Worm (Caenorhabditis elegans) whole organism, L1 larva: Measurements from ENCODE around the gene K08B12.1.

Experiments
- C16A3.4 ChIP-seq: fragments of 150-350 bp; optimal IDR thresholded peaks from 2 replicates; lab custom pipeline; 2014; ENCODE audit warnings: missing biosample characterization, missing genetic modification characterization
- C34B4.2 ChIP-seq: sonication (generic microtip); optimal IDR thresholded peaks from 2 replicates; lab custom pipeline; 2017; ENCODE audit warnings: mild to moderate bottlenecking, missing genetic modification characterization, missing compliant biosample characterization
- aha-1 ChIP-seq: fragments of 150-350 bp; optimal IDR thresholded peaks from 2 replicates; lab custom pipeline; 2014; ENCODE audit warnings: missing biosample characterization, missing genetic modification characterization
- alr-1 ChIP-seq: fragments of 200-800 bp; sonication (Bioruptor generic); optimal IDR thresholded peaks from 2 replicates; lab custom pipeline; 2018; ENCODE audit warnings: borderline replicate concordance, mild to moderate bottlenecking, missing genetic modification characterization, missing compliant biosample characterization
- ama-1 ChIP-seq: fragments of 150-350 bp; optimal IDR thresholded peaks from 2 replicates; lab custom pipeline; 2014
- blmp-1 ChIP-seq: fragments of 150-350 bp; optimal IDR thresholded peaks from 2 replicates; lab custom pipeline; 2014; ENCODE audit warnings: missing biosample characterization, missing genetic modification characterization
- ceh-63 ChIP-seq: fragments of 200-800 bp; sonication (Bioruptor generic); optimal IDR thresholded peaks from 2 replicates; lab custom pipeline; 2018; ENCODE audit warnings: mild to moderate bottlenecking, missing genetic modification characterization, missing compliant biosample characterization
- ceh-8 ChIP-seq: fragments of 200-800 bp; sonication (Bioruptor generic); optimal IDR thresholded peaks from 2 replicates; lab custom pipeline; 2018; ENCODE audit warnings: mild to moderate bottlenecking, missing genetic modification characterization, moderate library complexity, missing compliant biosample characterization
- ceh-90 ChIP-seq: sonication (generic microtip); optimal IDR thresholded peaks from 2 replicates; lab custom pipeline; 2016; ENCODE audit warnings: missing genetic modification characterization, missing compliant biosample characterization
- dsc-1 ChIP-seq: sonication (generic microtip); optimal IDR thresholded peaks from 2 replicates; lab custom pipeline; 2016; ENCODE audit warnings: mild to moderate bottlenecking, missing genetic modification characterization, missing compliant biosample characterization
- efl-3 ChIP-seq: fragments of 200-800 bp; sonication (Bioruptor generic); optimal IDR thresholded peaks from 2 replicates; lab custom pipeline; 2018; ENCODE audit warnings: mild to moderate bottlenecking, missing genetic modification characterization, missing compliant biosample characterization
- egl-27 ChIP-seq, 2 experiments: fragments of 150-350 bp in 1 of 2; sonication (generic microtip); optimal IDR thresholded peaks; 3 replicates each; lab custom pipeline; 2017 to 2018; ENCODE audit warnings: missing biosample characterization in 2 of 2, missing genetic modification characterization in 2 of 2, missing genetic modification reagents in 2 of 2
- elt-2 ChIP-seq: sonication (generic microtip); optimal IDR thresholded peaks from 2 replicates; lab custom pipeline; 2016; ENCODE audit warnings: missing genetic modification characterization, mild to moderate bottlenecking, inconsistent platforms, missing compliant biosample characterization, missing genetic modification reagents
- elt-3 ChIP-seq, 6 experiments: fragments of 150-350 bp in 1 of 6; sonication (generic microtip); optimal IDR thresholded peaks; 2 replicates each; lab custom pipeline; 2017 to 2018; ENCODE audit warnings: missing biosample characterization in 6 of 6, missing genetic modification characterization in 6 of 6, inconsistent platforms in 1 of 6
- fkh-8 ChIP-seq: sonication (generic microtip); optimal IDR thresholded peaks from 2 replicates; lab custom pipeline; 2016; ENCODE audit warnings: mild to moderate bottlenecking, missing genetic modification characterization, missing compliant biosample characterization
- hlh-17 ChIP-seq: fragments of 200-800 bp; sonication (Bioruptor generic); optimal IDR thresholded peaks from 2 replicates; lab custom pipeline; 2018; ENCODE audit warnings: missing genetic modification characterization, mild to moderate bottlenecking, missing compliant biosample characterization, moderate library complexity, borderline replicate concordance
- hlh-4 ChIP-seq: sonication (generic microtip); optimal IDR thresholded peaks from 2 replicates; lab custom pipeline; 2016; ENCODE audit warnings: mild to moderate bottlenecking, missing genetic modification characterization, missing compliant biosample characterization
- hpl-2 ChIP-seq: fragments of 150-350 bp; optimal IDR thresholded peaks from 2 replicates; lab custom pipeline; 2014; ENCODE audit warnings: missing biosample characterization, missing genetic modification reagents, missing genetic modification characterization
- jun-1 ChIP-seq: fragments of 150-350 bp; optimal IDR thresholded peaks from 2 replicates; lab custom pipeline; 2014; ENCODE audit warnings: missing biosample characterization, missing genetic modification reagents, missing genetic modification characterization
- nhr-11 ChIP-seq: fragments of 150-350 bp; optimal IDR thresholded peaks from 2 replicates; lab custom pipeline; 2014; ENCODE audit warnings: missing biosample characterization, missing genetic modification characterization
- nhr-12 ChIP-seq: sonication (generic microtip); optimal IDR thresholded peaks from 2 replicates; lab custom pipeline; 2017; ENCODE audit warnings: missing biosample characterization, missing genetic modification characterization
- nhr-237 ChIP-seq: fragments of 150-350 bp; optimal IDR thresholded peaks from 2 replicates; lab custom pipeline; 2014; ENCODE audit warnings: missing biosample characterization, missing genetic modification characterization
- nhr-76 ChIP-seq: sonication (generic microtip); optimal IDR thresholded peaks from 2 replicates; lab custom pipeline; 2017; ENCODE audit warnings: missing biosample characterization, missing genetic modification characterization
- nhr-85 ChIP-seq: sonication (generic microtip); peaks from one replicate; lab custom pipeline; 2016; ENCODE audit warnings: missing genetic modification characterization, inconsistent platforms, missing compliant biosample characterization
- nhr-90 ChIP-seq: sonication (generic microtip); optimal IDR thresholded peaks from 2 replicates; lab custom pipeline; 2016; ENCODE audit warnings: mild to moderate bottlenecking, missing genetic modification characterization, missing compliant biosample characterization; ENCODE audit not compliant: poor library complexity
- pag-3 ChIP-seq: sonication (generic microtip); optimal IDR thresholded peaks from 2 replicates; lab custom pipeline; 2017; ENCODE audit warnings: missing genetic modification characterization, mild to moderate bottlenecking, missing compliant biosample characterization, antibody characterized with exemption, borderline replicate concordance; ENCODE audit not compliant: insufficient read depth
- pax-3 ChIP-seq: fragments of 200-800 bp; sonication (Bioruptor generic); optimal IDR thresholded peaks from 2 replicates; lab custom pipeline; 2018; ENCODE audit warnings: mild to moderate bottlenecking, missing genetic modification characterization, moderate library complexity, missing compliant biosample characterization
- pqm-1 ChIP-seq: sonication (generic microtip); optimal IDR thresholded peaks from 3 replicates; lab custom pipeline; 2017; ENCODE audit warnings: missing biosample characterization, missing genetic modification characterization
- rnt-1 ChIP-seq: sonication (generic microtip); optimal IDR thresholded peaks from 2 replicates; lab custom pipeline; 2016; ENCODE audit warnings: mild to moderate bottlenecking, missing genetic modification characterization, moderate library complexity, missing compliant biosample characterization
- skn-1 ChIP-seq: fragments of 150-350 bp; optimal IDR thresholded peaks from 2 replicates; lab custom pipeline; 2014; ENCODE audit warnings: missing biosample characterization, missing genetic modification characterization
- snpc-4 ChIP-seq: fragments of 150-350 bp; optimal IDR thresholded peaks from 2 replicates; lab custom pipeline; 2014; ENCODE audit warnings: missing biosample characterization, missing genetic modification characterization
- snu-23 ChIP-seq: sonication (generic microtip); optimal IDR thresholded peaks from 2 replicates; lab custom pipeline; 2016; ENCODE audit warnings: missing genetic modification characterization, missing compliant biosample characterization
- sox-4 ChIP-seq: sonication (generic microtip); optimal IDR thresholded peaks from 2 replicates; lab custom pipeline; 2016; ENCODE audit warnings: missing genetic modification characterization, missing compliant biosample characterization
- swsn-7 ChIP-seq: sonication (generic microtip); optimal IDR thresholded peaks from 2 replicates; lab custom pipeline; 2016; ENCODE audit warnings: missing genetic modification characterization, missing compliant biosample characterization
- tbx-2 ChIP-seq: sonication (generic microtip); optimal IDR thresholded peaks from 2 replicates; lab custom pipeline; 2016; ENCODE audit warnings: missing genetic modification characterization, missing compliant biosample characterization
- unc-30 ChIP-seq: sonication (generic microtip); optimal IDR thresholded peaks from 2 replicates; lab custom pipeline; 2017; ENCODE audit warnings: missing biosample characterization, missing genetic modification characterization
- unc-62 ChIP-seq: fragments of 150-350 bp; optimal IDR thresholded peaks from 2 replicates; lab custom pipeline; 2014; ENCODE audit warnings: missing biosample characterization, missing genetic modification reagents, missing genetic modification characterization
- unc-98 ChIP-seq: fragments of 200-800 bp; sonication (Bioruptor generic); IDR thresholded peaks from 2 replicates; pipeline ENCODE4 v1.3.6; 2022; ENCODE audit warnings: missing genetic modification characterization, missing compliant biosample characterization
- vab-15 ChIP-seq: sonication (generic microtip); optimal IDR thresholded peaks from 2 replicates; lab custom pipeline; 2017; ENCODE audit warnings: missing genotype, mild to moderate bottlenecking, missing genetic modification characterization, missing compliant biosample characterization
- zip-4 ChIP-seq: fragments of 200-800 bp; sonication (Bioruptor generic); optimal IDR thresholded peaks from 2 replicates; lab custom pipeline; 2018; ENCODE audit warnings: mild to moderate bottlenecking, missing genetic modification characterization, moderate library complexity, missing compliant biosample characterization
- ztf-4 ChIP-seq: fragments of 150-350 bp; optimal IDR thresholded peaks from 2 replicates; lab custom pipeline; 2014; ENCODE audit warnings: missing biosample characterization, missing genetic modification characterization

Gene K08B12.1

DNA sequence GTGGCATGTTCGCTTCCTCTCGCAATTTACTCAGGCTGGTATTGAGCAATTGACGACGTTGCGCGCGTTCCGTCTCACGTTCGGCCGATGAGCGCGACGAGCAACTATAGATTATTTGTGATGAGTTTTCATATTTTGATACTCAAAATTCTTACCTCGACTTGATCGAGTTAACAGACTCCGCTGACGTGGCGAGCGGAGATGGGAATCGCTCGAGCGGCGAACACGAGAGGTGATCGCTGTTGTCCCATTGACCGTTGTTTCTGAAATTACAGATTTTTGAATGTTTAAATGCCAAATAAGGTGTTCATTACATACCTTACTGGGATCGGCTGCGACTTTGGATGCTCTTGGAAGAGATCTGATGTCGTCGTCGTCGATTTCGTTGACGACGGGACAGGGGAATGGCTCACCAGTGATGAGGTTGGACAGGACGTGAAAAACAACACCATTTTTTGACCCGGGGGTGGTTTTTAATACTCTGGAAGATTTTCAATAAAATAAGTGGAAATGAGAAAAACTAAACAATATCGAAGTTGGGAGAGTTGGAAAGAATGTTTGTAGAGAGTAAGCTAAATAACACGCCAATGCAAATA, 32.5 kb upstream of the K08B12.1 start, which contains the start of gene W06H8.6 (continued):
- TF ChIP-seq tbx-2 (tag; lab: Kevin White, UChicago) (no peak), hlh-4 (no peak), unc-30 (tag; lab: Kevin White, UChicago) (no peak), pag-3 (tag; lab: Kevin White, UChicago) (no peak), elt-3 (tag; optimal IDR thresholded peaks at IDR 0.05; lab: Kevin White, UChicago) (no peak), hpl-2 (no peak), jun-1 (tag; lab: Kevin White, UChicago) (no peak), vab-15 (no peak), unc-62 (GFP tag; lab: Kevin White, UChicago) (no peak), fkh-8 (tag; lab: Kevin White, UChicago) (no peak), ama-1 (lab: Kevin White, UChicago) (peak; percentile 25), blmp-1 (tag; lab: Kevin White, UChicago) (no peak), hlh-17 (no peak), unc-98 (GFP tag; lab: Robert Waterston, UW) (no peak), ceh-63 (GFP tag; lab: Kevin White, UChicago) (peak; percentile 37), efl-3 (GFP tag; lab: Kevin White, UChicago) (no peak), egl-27 (tag; optimal IDR thresholded peaks at IDR 0.05; lab: Kevin White, UChicago) (no peak), nhr-12 (tag; lab: Kevin White, UChicago) (no peak), ceh-90 (tag; lab: Kevin White, UChicago) (no peak), nhr-85 (tag; lab: Kevin White, UChicago) (peak; percentile 62), C16A3.4 (tag; lab: Kevin White, UChicago) (no peak), nhr-90 (peak; percentile 39), dsc-1 (tag; lab: Kevin White, UChicago) (no peak), pqm-1 (tag; lab: Kevin White, UChicago) (no peak), skn-1 (tag; lab: Kevin White, UChicago) (no peak), elt-2 (no peak), snu-23 (GFP tag; lab: Kevin White, UChicago) (no peak), rnt-1 (tag; lab: Kevin White, UChicago) (peak; percentile 6), zip-4 (GFP tag; lab: Kevin White, UChicago) (no peak), pax-3 (peak; percentile 46), swsn-7 (no peak), snpc-4 (tag; lab: Kevin White, UChicago) (no peak), aha-1 (tag; lab: Kevin White, UChicago) (no peak), nhr-11 (tag; lab: Kevin White, UChicago) (no peak), ceh-8 (peak; percentile 23), alr-1 (tag; lab: Kevin White, UChicago) (no peak), C34B4.2 (no peak), sox-4 (tag; lab: Kevin White, UChicago) (no peak), ztf-4 (tag; lab: Kevin White, UChicago) (no peak), nhr-237 (no peak), nhr-76 (tag; lab: Kevin White, UChicago) (no peak)
